Fruit fly (Drosophila melanogaster) whole organism, embryonic: Measurements from ENCODE around the gene CG9114.
A peak's percentile ranks its signal among the peaks of the same experiment; 100 is the strongest.

ENCODE experiments used
- Asciz ChIP-seq: fragments of 200-800 bp; sonication (Bioruptor generic); optimal IDR thresholded peaks from 2 replicates; lab custom pipeline; 2017; ENCODE audit warnings: missing biosample characterization, mild to moderate bottlenecking, missing genetic modification characterization, missing genetic modification reagents
- Atf3 ChIP-seq: fragments of 200-800 bp; sonication (Bioruptor generic); optimal IDR thresholded peaks from 3 replicates; lab custom pipeline; 2016; ENCODE audit warnings: missing biosample characterization, missing genetic modification characterization
- Atf6 ChIP-seq: fragments of 200-800 bp; sonication (Bioruptor generic); IDR thresholded peaks from 2 replicates; pipeline ENCODE4 v1.3.6; 2022; ENCODE audit warnings: missing biosample characterization, missing genetic modification characterization
- BtbVII ChIP-seq: fragments of 200-800 bp; sonication (Bioruptor generic); optimal IDR thresholded peaks from 3 replicates; lab custom pipeline; 2017; ENCODE audit warnings: missing biosample characterization, mild to moderate bottlenecking, missing genetic modification characterization
- CG10979 ChIP-seq: fragments of 200-800 bp; sonication (Bioruptor generic); optimal IDR thresholded peaks from 2 replicates; lab custom pipeline; 2018; ENCODE audit warnings: missing biosample characterization, mild to moderate bottlenecking, missing genetic modification characterization, moderate library complexity
- CG11247 ChIP-seq: fragments of 200-800 bp; sonication (Bioruptor generic); IDR thresholded peaks from 2 replicates; pipeline ENCODE4 v1.3.6; 2022; ENCODE audit warnings: missing biosample characterization, missing genetic modification characterization
- CG12769 ChIP-seq: fragments of 200-800 bp; sonication (Bioruptor generic); optimal IDR thresholded peaks from 2 replicates; lab custom pipeline; 2019; ENCODE audit warnings: missing biosample characterization, mild to moderate bottlenecking, missing genetic modification characterization, moderate library complexity
- CG14014 ChIP-seq: fragments of 200-800 bp; sonication (Bioruptor generic); IDR thresholded peaks from 2 replicates; pipeline ENCODE4 v1.3.6; 2022; ENCODE audit warnings: missing biosample characterization, missing genetic modification characterization
- CG15073 ChIP-seq: fragments of 200-800 bp; sonication (Bioruptor generic); optimal IDR thresholded peaks from 2 replicates; lab custom pipeline; 2016; ENCODE audit warnings: missing biosample characterization, missing genetic modification characterization
- CG17612 ChIP-seq: fragments of 200-800 bp; sonication (Bioruptor generic); IDR thresholded peaks from 2 replicates; pipeline ENCODE4 v1.3.6; 2022; ENCODE audit warnings: missing biosample characterization, missing genetic modification characterization
- CG30020 ChIP-seq: fragments of 200-800 bp; optimal IDR thresholded peaks from 2 replicates; lab custom pipeline; 2019; ENCODE audit warnings: missing biosample characterization, mild to moderate bottlenecking, missing genetic modification characterization, moderate library complexity
- CG3065 ChIP-seq: fragments of 200-800 bp; sonication (Bioruptor generic); optimal IDR thresholded peaks from 2 replicates; lab custom pipeline; 2016; ENCODE audit warnings: missing biosample characterization, missing genetic modification characterization
- CG31441 ChIP-seq: fragments of 200-800 bp; sonication (Bioruptor generic); IDR thresholded peaks from 2 replicates; pipeline ENCODE4 v1.3.6; 2022; ENCODE audit warnings: missing biosample characterization, missing genetic modification characterization
- CG34224 ChIP-seq: fragments of 200-800 bp; sonication (Bioruptor generic); IDR thresholded peaks from 3 replicates; pipeline ENCODE4 v1.3.6; 2022; ENCODE audit warnings: missing biosample characterization, missing genetic modification characterization; ENCODE audit not compliant: partially characterized antibody
- CG3726 ChIP-seq: fragments of 200-800 bp; sonication (Bioruptor generic); IDR thresholded peaks from 3 replicates; pipeline ENCODE4, ENCODE4 v1.3.6; 2022; ENCODE audit warnings: missing biosample characterization, missing genetic modification characterization
- CG4360 ChIP-seq: fragments of 200-800 bp; sonication (Bioruptor generic); IDR thresholded peaks from 2 replicates; pipeline ENCODE4 v1.3.6; 2022; ENCODE audit warnings: missing biosample characterization, missing genetic modification characterization
- CG7357 ChIP-seq: fragments of 200-800 bp; sonication (Bioruptor generic); IDR thresholded peaks from 3 replicates; pipeline ENCODE4 v1.3.6; 2022; ENCODE audit warnings: missing biosample characterization, missing genetic modification characterization
- CG7372 ChIP-seq: fragments of 200-800 bp; sonication (Bioruptor generic); IDR thresholded peaks from 2 replicates; pipeline ENCODE4 v1.3.6; 2022; ENCODE audit warnings: missing biosample characterization, missing genetic modification characterization
- CG7928 ChIP-seq: fragments of 200-800 bp; sonication (Bioruptor generic); optimal IDR thresholded peaks from 2 replicates; lab custom pipeline; 2017; ENCODE audit warnings: missing biosample characterization, mild to moderate bottlenecking, missing genetic modification characterization
- CG9932 ChIP-seq: fragments of 200-800 bp; sonication (Bioruptor generic); IDR thresholded peaks from 2 replicates; pipeline ENCODE4 v1.3.6; 2022; ENCODE audit warnings: missing biosample characterization, missing genetic modification characterization
- Camta ChIP-seq: fragments of 200-800 bp; sonication (Bioruptor generic); optimal IDR thresholded peaks from 2 replicates; lab custom pipeline; 2016; ENCODE audit warnings: missing biosample characterization, missing genetic modification characterization
- D19B ChIP-seq: fragments of 200-800 bp; sonication (Bioruptor generic); optimal IDR thresholded peaks from 2 replicates; lab custom pipeline; 2017; ENCODE audit warnings: missing biosample characterization, mild to moderate bottlenecking, missing genetic modification characterization
- Doc3 ChIP-seq: fragments of 200-800 bp; sonication (Bioruptor generic); IDR thresholded peaks from 3 replicates; pipeline ENCODE4 v1.3.6; 2022; ENCODE audit warnings: missing biosample characterization, missing genetic modification characterization; ENCODE audit not compliant: partially characterized antibody
- HmgZ ChIP-seq: fragments of 200-800 bp; sonication (Bioruptor generic); optimal IDR thresholded peaks from 2 replicates; lab custom pipeline; 2018; ENCODE audit warnings: missing biosample characterization, mild to moderate bottlenecking, missing genetic modification characterization
- Lhr ChIP-seq: fragments of 200-800 bp; sonication (Bioruptor generic); optimal IDR thresholded peaks from 3 replicates; lab custom pipeline; 2017; ENCODE audit warnings: mild to moderate bottlenecking, missing biosample characterization, missing genetic modification reagents, missing genetic modification characterization
- Mad ChIP-seq: fragments of 200-800 bp; sonication (Bioruptor generic); optimal IDR thresholded peaks from 2 replicates; lab custom pipeline; 2016; ENCODE audit warnings: missing biosample characterization, missing genetic modification characterization
- Optix ChIP-seq: fragments of 200-800 bp; sonication (Bioruptor generic); IDR thresholded peaks from 3 replicates; pipeline ENCODE4 v1.3.6; 2022; ENCODE audit warnings: missing biosample characterization, missing genetic modification characterization
- Six4 ChIP-seq: fragments of 200-800 bp; sonication (Bioruptor generic); optimal IDR thresholded peaks from 2 replicates; lab custom pipeline; 2016; ENCODE audit warnings: missing biosample characterization, missing genetic modification characterization
- Spps ChIP-seq: fragments of 200-800 bp; sonication (Bioruptor generic); optimal IDR thresholded peaks from 2 replicates; lab custom pipeline; 2018; ENCODE audit warnings: missing biosample characterization, mild to moderate bottlenecking, missing genetic modification characterization
- abd-A ChIP-seq: fragments of 200-800 bp; sonication (Bioruptor generic); optimal IDR thresholded peaks from 3 replicates; lab custom pipeline; 2019; ENCODE audit warnings: missing biosample characterization, mild to moderate bottlenecking, missing genetic modification characterization, moderate library complexity
- ash1 ChIP-seq: fragments of 200-800 bp; sonication (Bioruptor generic); optimal IDR thresholded peaks from 2 replicates; lab custom pipeline; 2018; ENCODE audit warnings: missing biosample characterization, mild to moderate bottlenecking, missing genetic modification characterization
- bsh ChIP-seq, 2 experiments: fragments of 200-800 bp; sonication (Bioruptor generic); optimal IDR thresholded peaks; 2 replicates each; lab custom pipeline; 2017 to 2018; ENCODE audit warnings: mild to moderate bottlenecking in 2 of 2, missing biosample characterization in 2 of 2, missing genetic modification characterization in 2 of 2, moderate library complexity in 1 of 2
- chinmo ChIP-seq: fragments of 200-800 bp; sonication (Bioruptor generic); IDR thresholded peaks from 4 replicates; pipeline ENCODE4 v1.3.6; 2022; ENCODE audit warnings: missing biosample characterization, missing genetic modification characterization; ENCODE audit not compliant: partially characterized antibody
- dimm ChIP-seq: fragments of 200-800 bp; sonication (Bioruptor generic); IDR thresholded peaks from 2 replicates; pipeline ENCODE4 v1.3.6; 2022; ENCODE audit warnings: missing biosample characterization, missing genetic modification characterization
- dmrt99B ChIP-seq: fragments of 200-800 bp; sonication (Bioruptor generic); optimal IDR thresholded peaks from 2 replicates; lab custom pipeline; 2018; ENCODE audit warnings: missing biosample characterization, mild to moderate bottlenecking, missing genetic modification characterization, moderate library complexity
- ham ChIP-seq: fragments of 200-800 bp; sonication (Bioruptor generic); IDR thresholded peaks from 2 replicates; pipeline ENCODE4 v1.3.6; 2022; ENCODE audit warnings: missing biosample characterization, missing genetic modification characterization
- ken ChIP-seq: fragments of 200-800 bp; sonication (Bioruptor generic); IDR thresholded peaks from 3 replicates; pipeline ENCODE4 v1.3.6; 2022; ENCODE audit warnings: missing biosample characterization, missing genetic modification characterization
- klu ChIP-seq: fragments of 200-800 bp; sonication (Bioruptor generic); IDR thresholded peaks from 2 replicates; pipeline ENCODE4 v1.3.6; 2022; ENCODE audit warnings: missing biosample characterization, missing genetic modification characterization
- lov ChIP-seq, 2 experiments: fragments of 200-800 bp in 1 of 2; fragments of >200 bp in 1 of 2; sonication (Bioruptor generic) in 1 of 2; IDR thresholded peaks in 1 of 2; optimal IDR thresholded peaks in 1 of 2; 2 replicates in 1 of 2; 3 replicates in 1 of 2; pipeline versions ENCODE4 v1.3.6 to Lab custom; 2017 to 2022; ENCODE audit warnings: missing biosample characterization in 1 of 2, missing genetic modification characterization in 1 of 2
- luna ChIP-seq: fragments of 200-800 bp; sonication (Bioruptor generic); optimal IDR thresholded peaks from 2 replicates; lab custom pipeline; 2016; ENCODE audit warnings: missing biosample characterization, missing genetic modification characterization
- nmo ChIP-seq: fragments of 200-800 bp; sonication (Bioruptor generic); optimal IDR thresholded peaks from 2 replicates; lab custom pipeline; 2018; ENCODE audit warnings: missing biosample characterization, mild to moderate bottlenecking, missing genetic modification characterization, moderate library complexity
- phol ChIP-seq: fragments of 200-800 bp; sonication (Bioruptor generic); optimal IDR thresholded peaks from 3 replicates; lab custom pipeline; 2018; ENCODE audit warnings: missing biosample characterization, mild to moderate bottlenecking, missing genetic modification characterization, moderate library complexity
- row ChIP-seq: fragments of 200-800 bp; sonication (Bioruptor generic); IDR thresholded peaks from 3 replicates; pipeline ENCODE4 v1.3.6; 2022; ENCODE audit warnings: missing biosample characterization, missing genetic modification characterization
- sisA ChIP-seq: fragments of 200-800 bp; sonication (Bioruptor generic); IDR thresholded peaks from 2 replicates; pipeline ENCODE4 v1.3.6; 2022; ENCODE audit warnings: missing biosample characterization, missing genetic modification characterization
- slp2 ChIP-seq: fragments of 200-800 bp; sonication (Bioruptor generic); optimal IDR thresholded peaks from 2 replicates; lab custom pipeline; 2016; ENCODE audit warnings: missing biosample characterization, missing genetic modification characterization
- sr ChIP-seq: fragments of 200-800 bp; sonication (Bioruptor generic); IDR thresholded peaks from 3 replicates; pipeline ENCODE4 v1.3.6; 2022; ENCODE audit warnings: missing biosample characterization, missing genetic modification characterization
- ssp ChIP-seq: fragments of 200-800 bp; sonication (Bioruptor generic); IDR thresholded peaks from 2 replicates; pipeline ENCODE4 v1.3.6; 2022; ENCODE audit warnings: missing biosample characterization, missing genetic modification characterization
- tgo ChIP-seq: fragments of 200-800 bp; sonication (Bioruptor generic); IDR thresholded peaks from 3 replicates; pipeline ENCODE4 v1.3.6; 2022; ENCODE audit warnings: missing biosample characterization, missing genetic modification characterization
- vnd ChIP-seq: fragments of 200-800 bp; sonication (Bioruptor generic); IDR thresholded peaks from 3 replicates; pipeline ENCODE4 v1.3.6; 2022; ENCODE audit warnings: missing biosample characterization, missing genetic modification characterization; ENCODE audit not compliant: partially characterized antibody
- z ChIP-seq: fragments of 200-800 bp; sonication (Bioruptor generic); IDR thresholded peaks from 3 replicates; pipeline ENCODE4 v1.3.6; 2022; ENCODE audit warnings: missing biosample characterization, missing genetic modification characterization

The CG9114 gene

DNA sequence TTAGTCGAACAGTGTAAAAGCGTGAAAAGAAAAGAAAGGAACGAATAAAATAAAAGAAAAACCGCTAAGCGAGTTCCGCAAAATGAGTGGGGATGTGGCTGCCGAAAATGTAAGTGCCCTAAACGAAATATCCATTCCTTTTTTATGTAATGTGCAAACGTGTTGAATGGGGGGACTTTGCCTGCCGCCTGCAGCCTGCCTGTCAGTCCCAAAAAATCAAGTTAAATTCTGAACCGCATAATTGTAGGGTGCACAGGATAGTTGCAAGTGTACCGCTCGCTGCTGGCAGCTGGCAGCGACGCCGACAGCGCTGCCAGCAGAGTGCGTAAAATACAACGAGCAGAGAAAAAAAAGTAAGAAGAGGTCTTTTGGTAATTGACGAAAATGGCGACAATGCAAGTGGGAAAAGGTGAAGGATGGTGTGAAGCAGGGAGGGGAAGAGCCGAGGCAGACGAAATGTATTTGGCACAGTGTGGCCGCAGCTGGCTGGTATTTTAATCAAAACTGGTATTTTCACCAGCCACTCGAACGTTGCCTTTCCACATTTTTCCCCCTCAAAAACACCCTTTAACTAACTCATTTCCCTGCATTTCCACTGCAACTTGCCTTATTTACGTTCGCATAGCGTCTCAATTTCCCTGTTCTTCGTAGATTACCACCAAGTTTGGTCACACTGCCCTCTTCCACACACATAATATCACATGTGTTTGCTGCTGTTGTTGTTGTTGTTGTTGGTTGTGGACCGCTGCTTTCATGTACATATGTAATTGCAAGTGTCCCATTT is 13.1 kb downstream of the CG9114 start (continued):
- no peak for TF ChIP-seq CG10979
- no peak for TF ChIP-seq CG15073 (GFP tag; lab: Kevin White, UChicago)
- no peak for TF ChIP-seq bsh (GFP tag; optimal IDR thresholded peaks at IDR 0.05; lab: Kevin White, UChicago)
- TF ChIP-seq ken, result no peak
- TF ChIP-seq Spps (tag; lab: Kevin White, UChicago), result no peak
- no peak for TF ChIP-seq CG11247 (GFP tag; lab: Robert Waterston, UW)
- no peak for TF ChIP-seq Atf3
- no peak for TF ChIP-seq BtbVII
- no peak for TF ChIP-seq CG3065
- no peak for TF ChIP-seq Optix (GFP tag; lab: Robert Waterston, UW)
- peak; percentile 76 for TF ChIP-seq phol (tag; lab: Kevin White, UChicago)
- no peak for TF ChIP-seq Atf6
- no peak for TF ChIP-seq Camta (GFP tag; lab: Kevin White, UChicago)
- TF ChIP-seq sr (GFP tag; lab: Robert Waterston, UW), result no peak
- peak; percentile 2 for TF ChIP-seq dmrt99B
- no peak for TF ChIP-seq CG9932
- no peak for TF ChIP-seq CG3726 (GFP tag; lab: Robert Waterston, UW)
- TF ChIP-seq ssp (GFP tag; lab: Robert Waterston, UW), result 0 out of 2 replicates have a peak, but pooled peaks have one; percentile 23
- no peak for TF ChIP-seq ham (GFP tag; lab: Robert Waterston, UW)
- TF ChIP-seq luna (GFP tag; lab: Kevin White, UChicago), result no peak
- no peak for TF ChIP-seq CG17612 (GFP tag; lab: Robert Waterston, UW)
- no peak for TF ChIP-seq Asciz (GFP tag; lab: Kevin White, UChicago)
- no peak for TF ChIP-seq Mad (GFP tag; lab: Kevin White, UChicago)
- TF ChIP-seq CG34224, result 0 out of 3 replicates have a peak, but pooled peaks have one; percentile 13
- TF ChIP-seq CG31441 (GFP tag; lab: Robert Waterston, UW), result no peak
- no peak for TF ChIP-seq sisA (GFP tag; lab: Robert Waterston, UW)
- no peak for TF ChIP-seq dimm (GFP tag; lab: Robert Waterston, UW)
- TF ChIP-seq ash1 (GFP tag; lab: Kevin White, UChicago), result no peak
- TF ChIP-seq row, result peak; percentile 28; the same call in 1 of the 3 replicates
- peak; percentile 6 for TF ChIP-seq abd-A (tag; lab: Kevin White, UChicago)
- TF ChIP-seq vnd (GFP tag; lab: Robert Waterston, UW), result no peak
- TF ChIP-seq CG4360 (GFP tag; lab: Robert Waterston, UW), result peak; percentile 92
- peak; percentile 62 for TF ChIP-seq HmgZ (tag; lab: Kevin White, UChicago)
- TF ChIP-seq D19B (GFP tag; lab: Kevin White, UChicago), result no peak
- TF ChIP-seq Lhr (GFP tag; lab: Kevin White, UChicago), result peak; percentile 19
- TF ChIP-seq Six4 (GFP tag; lab: Kevin White, UChicago), result no peak
- TF ChIP-seq CG12769 (tag; lab: Kevin White, UChicago), result peak; percentile 44
- TF ChIP-seq CG14014 (GFP tag; lab: Robert Waterston, UW), result no peak
- TF ChIP-seq nmo (GFP tag; lab: Kevin White, UChicago), result peak; percentile 24
- no peak for TF ChIP-seq z (GFP tag; lab: Robert Waterston, UW)
- TF ChIP-seq CG7372, result no peak
- peak; percentile 22 for TF ChIP-seq CG30020 (tag; lab: Kevin White, UChicago)
- TF ChIP-seq klu, result no peak
- TF ChIP-seq CG7357 (GFP tag; lab: Robert Waterston, UW), result no peak
- peak; percentile 28; the same call in 1 of the 4 replicates for TF ChIP-seq chinmo
- TF ChIP-seq slp2 (GFP tag; lab: Kevin White, UChicago), result no peak
- no peak for TF ChIP-seq Doc3
- no peak for TF ChIP-seq lov (optimal IDR thresholded peaks at IDR 0.05; lab: Kevin White, UChicago)
- TF ChIP-seq lov (GFP tag; IDR thresholded peaks at IDR 0.05; lab: Robert Waterston, UW), result no peak
- no peak for TF ChIP-seq tgo (GFP tag; lab: Robert Waterston, UW)
- no peak for TF ChIP-seq CG7928
